Fruit fly (Drosophila melanogaster) S2 (cell line): ENCODE data around the gene CG44013.

Source experiments
- CG8478 ChIP-seq: fragments of >200 bp; optimal IDR thresholded peaks from 2 replicates; lab custom pipeline; 2018
- CTCF ChIP-seq, 2 experiments: fragments of >200 bp; optimal IDR thresholded peaks; 2 replicates each; lab custom pipeline; 2018

- TF ChIP-seq CTCF (optimal IDR thresholded peaks at IDR 0.05; lab: Kevin White, UChicago) (no peak), CG8478 (lab: Kevin White, UChicago) (no peak)
These were observed 45.0 kb upstream of the CG44013 start for dm6 chr3R:15554733-15555132.
